Fruit fly (Drosophila melanogaster): ENCODE measurements around the gene CG7974.

The CG7974 gene

dm6 chr3L:1679394-1679793 is 14.5 kb downstream of the CG7974 start:
- TF ChIP-seq CG17806 (tag; optimal IDR thresholded peaks at IDR 0.05) = peak; percentile 23
- peak; percentile 9 for TF ChIP-seq CG8301 (tag; optimal IDR thresholded peaks at IDR 0.05)
- peak; percentile 11 for TF ChIP-seq Pif1B (GFP tag; optimal IDR thresholded peaks at IDR 0.05)
- peak; percentile 5 for TF ChIP-seq gl (tag; optimal IDR thresholded peaks at IDR 0.05)
- no peak for TF ChIP-seq CG34367 (tag; optimal IDR thresholded peaks at IDR 0.05)
- TF ChIP-seq CG10348 (GFP tag; IDR thresholded peaks at IDR 0.05) = no peak
- TF ChIP-seq CG14655 (GFP tag; optimal IDR thresholded peaks at IDR 0.05) = peak; percentile 35
- TF ChIP-seq CG13204 (GFP tag; optimal IDR thresholded peaks at IDR 0.05) = no peak
- no peak for TF ChIP-seq CG32121 (GFP tag; IDR thresholded peaks at IDR 0.05)
- TF ChIP-seq D1 (tag; optimal IDR thresholded peaks at IDR 0.05) = no peak
- TF ChIP-seq fd96Ca (GFP tag; IDR thresholded peaks at IDR 0.05) = no peak
- TF ChIP-seq EcR (GFP tag; optimal IDR thresholded peaks at IDR 0.05) = peak; percentile 23
- no peak for TF ChIP-seq rn (GFP tag; IDR thresholded peaks at IDR 0.05)
- no peak for TF ChIP-seq CG4496 (GFP tag; IDR thresholded peaks at IDR 0.05)
- TF ChIP-seq CG12605 (GFP tag; IDR thresholded peaks at IDR 0.05) = no peak
- TF ChIP-seq Snoo (tag; optimal IDR thresholded peaks at IDR 0.05) = peak; percentile 39
- TF ChIP-seq CG9948 (tag; optimal IDR thresholded peaks at IDR 0.05) = peak; percentile 28
- TF ChIP-seq CG15710 (tag; optimal IDR thresholded peaks at IDR 0.05) = peak; percentile 38
- TF ChIP-seq Ets98B (GFP tag; IDR thresholded peaks at IDR 0.05) = no peak
- peak; percentile 36 for TF ChIP-seq Pif1A (GFP tag; optimal IDR thresholded peaks at IDR 0.05)
- TF ChIP-seq CG8159 (tag; optimal IDR thresholded peaks at IDR 0.05) = peak; percentile 61

dm6 chr3L:1683091-1683490 is 18.2 kb downstream of the CG7974 start:
- TF ChIP-seq CG34367 (tag; optimal IDR thresholded peaks at IDR 0.05) = peak; percentile 41
- TF ChIP-seq CG17806 (tag; optimal IDR thresholded peaks at IDR 0.05) = peak; percentile 64
- TF ChIP-seq EcR (GFP tag; optimal IDR thresholded peaks at IDR 0.05) = no peak
- no peak for TF ChIP-seq CG10348 (GFP tag; IDR thresholded peaks at IDR 0.05)
- peak; percentile 57 for TF ChIP-seq CG14655 (GFP tag; optimal IDR thresholded peaks at IDR 0.05)
- TF ChIP-seq CG12605 (GFP tag; IDR thresholded peaks at IDR 0.05) = peak; percentile 77
- peak; percentile 67 for TF ChIP-seq CG15710 (tag; optimal IDR thresholded peaks at IDR 0.05)
- peak; percentile 44 for TF ChIP-seq gl (tag; optimal IDR thresholded peaks at IDR 0.05)
- TF ChIP-seq D1 (tag; optimal IDR thresholded peaks at IDR 0.05) = no peak
- no peak for TF ChIP-seq CG32121 (GFP tag; IDR thresholded peaks at IDR 0.05)
- peak; percentile 26 for TF ChIP-seq CG8301 (tag; optimal IDR thresholded peaks at IDR 0.05)
- peak; percentile 66 for TF ChIP-seq Pif1A (GFP tag; optimal IDR thresholded peaks at IDR 0.05)
- TF ChIP-seq Snoo (tag; optimal IDR thresholded peaks at IDR 0.05) = peak; percentile 17
- 0 out of 2 replicates have a peak, but pooled peaks have one; percentile 21 for TF ChIP-seq Ets98B (GFP tag; IDR thresholded peaks at IDR 0.05)
- TF ChIP-seq CG8159 (tag; optimal IDR thresholded peaks at IDR 0.05) = peak; percentile 77
- TF ChIP-seq rn (GFP tag; IDR thresholded peaks at IDR 0.05) = no peak; the same call in 1 of the 2 replicates
- peak; percentile 71; the same call in 2 of the 3 replicates for TF ChIP-seq fd96Ca (GFP tag; IDR thresholded peaks at IDR 0.05)
- peak; percentile 63 for TF ChIP-seq CG9948 (tag; optimal IDR thresholded peaks at IDR 0.05)
- TF ChIP-seq CG13204 (GFP tag; optimal IDR thresholded peaks at IDR 0.05) = no peak
- peak; percentile 68 for TF ChIP-seq Pif1B (GFP tag; optimal IDR thresholded peaks at IDR 0.05)
- TF ChIP-seq CG4496 (GFP tag; IDR thresholded peaks at IDR 0.05) = peak; percentile 82

DNA sequence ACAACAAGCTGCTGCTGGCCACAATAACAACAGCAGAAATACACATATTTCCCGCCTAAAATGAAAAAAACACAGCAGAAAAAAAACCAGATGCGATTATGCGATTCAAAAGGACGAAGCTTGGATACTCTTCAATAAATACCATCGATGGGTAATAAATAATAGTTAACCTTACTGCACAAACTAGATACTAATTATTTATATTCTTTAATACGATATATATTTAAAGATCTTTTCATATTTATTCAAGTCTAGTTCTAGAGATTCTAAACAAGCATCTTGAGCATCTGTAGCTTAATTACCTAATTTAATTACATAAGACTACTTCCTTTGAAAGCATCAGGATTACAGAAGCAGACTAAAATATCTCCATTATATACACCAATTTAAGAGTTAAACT is 23.2 kb downstream of the CG7974 start:
- no peak for TF ChIP-seq D1 (tag; optimal IDR thresholded peaks at IDR 0.05)
- no peak for TF ChIP-seq CG32121 (GFP tag; IDR thresholded peaks at IDR 0.05)
- peak; percentile 22 for TF ChIP-seq CG8159 (tag; optimal IDR thresholded peaks at IDR 0.05)
- TF ChIP-seq CG9948 (tag; optimal IDR thresholded peaks at IDR 0.05) = peak; percentile 12
- TF ChIP-seq fd96Ca (GFP tag; IDR thresholded peaks at IDR 0.05) = no peak
- peak; percentile 42 for TF ChIP-seq CG8301 (tag; optimal IDR thresholded peaks at IDR 0.05)
- TF ChIP-seq CG14655 (GFP tag; optimal IDR thresholded peaks at IDR 0.05) = peak; percentile 50

DNA sequence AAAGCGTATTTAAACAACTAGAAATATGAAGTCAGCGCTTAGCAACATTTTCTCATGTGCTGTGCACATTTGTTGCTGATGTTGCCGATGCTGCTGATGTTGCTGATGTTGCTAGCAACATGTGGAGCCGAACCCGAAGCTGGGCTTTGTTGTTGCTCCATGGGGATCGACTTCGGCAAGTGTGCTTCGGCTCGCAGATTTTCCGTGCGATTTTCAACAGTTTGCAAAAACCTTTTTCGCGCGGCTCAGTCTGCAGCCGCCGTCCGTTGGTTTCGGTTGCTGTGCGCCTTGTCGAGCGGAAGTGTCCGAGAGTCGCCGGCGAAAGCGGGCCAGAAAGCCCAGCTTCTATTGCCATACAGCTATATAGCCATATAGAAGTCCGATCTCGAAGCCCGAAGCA is 23.6 kb downstream of the CG7974 start:
- TF ChIP-seq CG8301 (tag; optimal IDR thresholded peaks at IDR 0.05) = no peak
- TF ChIP-seq CG14655 (GFP tag; optimal IDR thresholded peaks at IDR 0.05) = no peak
- no peak for TF ChIP-seq Snoo (tag; optimal IDR thresholded peaks at IDR 0.05)
- no peak for TF ChIP-seq Pif1B (GFP tag; optimal IDR thresholded peaks at IDR 0.05)
- TF ChIP-seq Pif1A (GFP tag; optimal IDR thresholded peaks at IDR 0.05) = no peak
- TF ChIP-seq CG9948 (tag; optimal IDR thresholded peaks at IDR 0.05) = no peak
- TF ChIP-seq CG8159 (tag; optimal IDR thresholded peaks at IDR 0.05) = no peak
- peak; percentile 26 for TF ChIP-seq EcR (GFP tag; optimal IDR thresholded peaks at IDR 0.05)
- peak; percentile 49; the same call in 1 of the 3 replicates for TF ChIP-seq fd96Ca (GFP tag; IDR thresholded peaks at IDR 0.05)
- TF ChIP-seq D1 (tag; optimal IDR thresholded peaks at IDR 0.05) = no peak
- peak; percentile 59 for TF ChIP-seq CG13204 (GFP tag; optimal IDR thresholded peaks at IDR 0.05)
- TF ChIP-seq CG10348 (GFP tag; IDR thresholded peaks at IDR 0.05) = no peak
- peak; percentile 28 for TF ChIP-seq Ets98B (GFP tag; IDR thresholded peaks at IDR 0.05)
- TF ChIP-seq CG4496 (GFP tag; IDR thresholded peaks at IDR 0.05) = peak; percentile 89
- TF ChIP-seq CG17806 (tag; optimal IDR thresholded peaks at IDR 0.05) = no peak
- no peak for TF ChIP-seq CG15710 (tag; optimal IDR thresholded peaks at IDR 0.05)
- TF ChIP-seq gl (tag; optimal IDR thresholded peaks at IDR 0.05) = no peak
- no peak; the same call in 1 of the 2 replicates for TF ChIP-seq CG12605 (GFP tag; IDR thresholded peaks at IDR 0.05)
- TF ChIP-seq CG34367 (tag; optimal IDR thresholded peaks at IDR 0.05) = no peak
- no peak for TF ChIP-seq rn (GFP tag; IDR thresholded peaks at IDR 0.05)
- TF ChIP-seq CG32121 (GFP tag; IDR thresholded peaks at IDR 0.05) = no peak

DNA sequence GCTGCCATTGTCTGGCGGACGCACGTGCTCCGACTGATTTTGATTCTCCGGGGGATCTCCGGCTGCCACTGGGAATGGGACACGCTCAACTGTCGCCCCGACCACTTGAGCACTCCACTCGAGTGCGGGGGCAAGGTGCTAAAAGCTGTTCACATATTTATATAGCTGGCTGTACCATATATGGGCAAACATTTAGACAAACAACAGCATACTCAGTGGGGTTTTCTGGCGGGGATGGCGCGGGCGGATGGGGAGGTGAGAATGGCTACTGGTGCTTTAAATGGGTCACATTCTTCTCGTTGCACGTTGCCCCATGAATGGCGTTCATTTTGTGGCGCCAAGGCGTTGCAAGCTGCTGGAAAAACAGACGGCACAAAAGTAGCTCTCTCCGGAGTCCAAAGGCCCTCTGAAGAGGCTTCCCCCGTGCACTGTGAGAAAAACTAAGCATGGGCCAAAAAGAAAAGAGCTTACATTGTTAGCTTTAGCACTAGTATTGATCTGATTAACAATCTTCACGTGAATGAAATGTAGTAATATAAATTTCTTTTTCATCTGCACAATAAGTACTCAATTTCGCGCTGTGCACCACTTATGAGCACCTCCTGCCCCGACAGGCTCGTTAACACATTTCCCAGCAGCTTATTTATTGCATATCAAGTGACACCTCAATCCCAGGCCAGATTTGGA is 25.9 kb downstream of the CG7974 start:
- peak; percentile 86 for TF ChIP-seq CG8159 (tag; optimal IDR thresholded peaks at IDR 0.05)
- TF ChIP-seq rn (GFP tag; IDR thresholded peaks at IDR 0.05) = peak; percentile 44; the same call in 1 of the 2 replicates
- peak; percentile 54 for TF ChIP-seq Snoo (tag; optimal IDR thresholded peaks at IDR 0.05)
- no peak for TF ChIP-seq CG10348 (GFP tag; IDR thresholded peaks at IDR 0.05)
- peak; percentile 39 for TF ChIP-seq CG13204 (GFP tag; optimal IDR thresholded peaks at IDR 0.05)
- peak; percentile 72 for TF ChIP-seq Ets98B (GFP tag; IDR thresholded peaks at IDR 0.05)
- peak; percentile 85 for TF ChIP-seq CG9948 (tag; optimal IDR thresholded peaks at IDR 0.05)
- TF ChIP-seq EcR (GFP tag; optimal IDR thresholded peaks at IDR 0.05) = no peak
- TF ChIP-seq CG15710 (tag; optimal IDR thresholded peaks at IDR 0.05) = peak; percentile 79
- TF ChIP-seq CG34367 (tag; optimal IDR thresholded peaks at IDR 0.05) = peak; percentile 72
- peak; percentile 55; the same call in 1 of the 2 replicates for TF ChIP-seq CG32121 (GFP tag; IDR thresholded peaks at IDR 0.05)
- TF ChIP-seq D1 (tag; optimal IDR thresholded peaks at IDR 0.05) = peak; percentile 28
- TF ChIP-seq CG4496 (GFP tag; IDR thresholded peaks at IDR 0.05) = peak; percentile 86
- peak; percentile 86 for TF ChIP-seq Pif1A (GFP tag; optimal IDR thresholded peaks at IDR 0.05)
- peak; percentile 63 for TF ChIP-seq CG12605 (GFP tag; IDR thresholded peaks at IDR 0.05)
- TF ChIP-seq Pif1B (GFP tag; optimal IDR thresholded peaks at IDR 0.05) = peak; percentile 73
- TF ChIP-seq CG17806 (tag; optimal IDR thresholded peaks at IDR 0.05) = peak; percentile 83
- peak; percentile 77 for TF ChIP-seq CG8301 (tag; optimal IDR thresholded peaks at IDR 0.05)
- TF ChIP-seq gl (tag; optimal IDR thresholded peaks at IDR 0.05) = peak; percentile 70
- peak; percentile 81 for TF ChIP-seq CG14655 (GFP tag; optimal IDR thresholded peaks at IDR 0.05)
- peak; percentile 86 for TF ChIP-seq fd96Ca (GFP tag; IDR thresholded peaks at IDR 0.05)
